Fruit fly (Drosophila melanogaster) whole organism, wandering third instar larva: ENCODE measurements around the gene CG7370.

Source experiments
- Abd-B ChIP-seq: fragments of >200 bp; optimal IDR thresholded peaks from 2 replicates; lab custom pipeline; 2017; ENCODE audit warnings: missing biosample characterization, missing genetic modification characterization
- h ChIP-seq: fragments of 200-800 bp; sonication (Bioruptor generic); optimal IDR thresholded peaks from 3 replicates; lab custom pipeline; 2016; ENCODE audit warnings: missing biosample characterization, mild to moderate bottlenecking, missing genetic modification characterization
- usp ChIP-seq: fragments of >200 bp; optimal IDR thresholded peaks from 2 replicates; lab custom pipeline; 2017; ENCODE audit warnings: missing biosample characterization, missing genetic modification characterization

DNA sequence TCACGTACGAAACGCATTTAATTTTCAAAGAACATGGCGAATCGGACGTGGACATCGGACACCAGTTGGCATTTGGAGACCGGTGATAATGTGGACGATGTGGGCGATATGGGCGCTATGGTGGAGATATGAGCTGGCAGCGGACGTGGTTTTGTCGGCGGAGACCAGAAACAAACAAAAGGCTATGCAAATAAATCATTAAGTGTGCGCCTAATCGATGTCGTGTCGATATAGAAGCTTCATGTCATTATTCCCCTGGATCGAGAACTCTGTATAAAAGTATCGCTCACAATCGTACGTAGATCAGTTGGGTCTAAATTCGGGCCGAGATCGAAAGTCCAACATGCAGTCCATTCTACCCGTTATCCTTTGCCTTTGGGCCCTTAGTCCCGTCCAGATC is 28.4 kb upstream of the CG7370 start, which contains the start of gene CG14572:
- no peak for TF ChIP-seq usp
- TF ChIP-seq h (GFP tag; lab: Kevin White, UChicago) = no peak
- TF ChIP-seq Abd-B (GFP tag; lab: Kevin White, UChicago) = no peak
